Fruit fly (Drosophila melanogaster): Measurements from ENCODE around the gene Cyp318a1.

DNA sequence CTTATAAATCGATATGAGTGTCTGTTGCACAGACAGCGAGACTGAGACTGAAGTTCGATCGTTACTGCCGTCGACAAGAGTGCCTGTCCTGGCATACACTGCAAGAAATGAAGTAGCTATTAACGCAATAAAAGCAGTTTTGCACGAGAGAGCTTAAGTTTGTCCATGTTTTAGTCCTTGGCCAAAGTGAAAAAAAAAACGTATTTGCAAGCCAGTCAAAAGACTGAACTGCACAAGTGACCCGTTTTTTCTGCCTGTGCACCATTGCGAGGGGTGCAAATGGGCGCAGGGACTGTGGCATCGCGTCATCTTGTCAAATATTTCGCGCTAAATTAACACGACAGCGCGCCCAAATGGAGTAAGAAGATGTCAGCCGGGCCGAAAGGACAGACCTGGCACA, 43.1 kb downstream of the Cyp318a1 start:
- TF ChIP-seq Mnt (GFP tag; optimal IDR thresholded peaks at IDR 0.05) (no peak), Hr96 (GFP tag; optimal IDR thresholded peaks at IDR 0.05) (no peak), CG33017 (tag; optimal IDR thresholded peaks at IDR 0.05) (no peak)
